Worm (Caenorhabditis elegans) whole organism, young adult: ENCODE results near the gene F57B9.1.

Experiments
- B0035.1 ChIP-seq: sonication (generic microtip); optimal IDR thresholded peaks from 2 replicates; lab custom pipeline; 2016; ENCODE audit warnings: missing genetic modification characterization, mild to moderate bottlenecking, missing compliant biosample characterization, missing genotype, missing genetic modification reagents
- B0261.1 ChIP-seq: sonication (generic microtip); optimal IDR thresholded peaks from 2 replicates; lab custom pipeline; 2016; ENCODE audit warnings: mild to moderate bottlenecking, missing genetic modification characterization, moderate library complexity, missing compliant biosample characterization
- C06A6.2 ChIP-seq: fragments of 200-800 bp; sonication (Bioruptor generic); conservative IDR thresholded peaks from 2 replicates; pipeline ENCODE4 v1.3.6; 2022; ENCODE audit warnings: missing genetic modification characterization, missing compliant biosample characterization
- D2030.7 ChIP-seq: fragments of 200-800 bp; sonication (Bioruptor generic); IDR thresholded peaks from 2 replicates; pipeline ENCODE4 v1.3.6; 2022; ENCODE audit warnings: missing genetic modification reagents, missing genetic modification characterization, missing compliant biosample characterization
- F22D6.2 ChIP-seq: sonication (generic microtip); optimal IDR thresholded peaks from 2 replicates; lab custom pipeline; 2016; ENCODE audit warnings: mild to moderate bottlenecking, missing genetic modification characterization, missing compliant biosample characterization
- F33H1.4 ChIP-seq: fragments of 200-800 bp; sonication (Bioruptor generic); IDR thresholded peaks from 2 replicates; pipeline ENCODE4 v1.3.6; 2022; ENCODE audit warnings: missing genetic modification reagents, missing genetic modification characterization, missing compliant biosample characterization
- F39B2.1 ChIP-seq: fragments of 200-800 bp; sonication (Bioruptor generic); IDR thresholded peaks from 2 replicates; pipeline ENCODE4 v1.3.6; 2022; ENCODE audit warnings: missing genetic modification reagents, missing genetic modification characterization, missing compliant biosample characterization
- F49E8.2 ChIP-seq: sonication (generic microtip); optimal IDR thresholded peaks from 3 replicates; lab custom pipeline; 2017; ENCODE audit warnings: missing genetic modification characterization, mild to moderate bottlenecking, missing compliant biosample characterization, antibody characterized with exemption, moderate library complexity; ENCODE audit not compliant: insufficient read depth
- F52B5.7 ChIP-seq: sonication (generic microtip); optimal IDR thresholded peaks from 2 replicates; lab custom pipeline; 2016; ENCODE audit warnings: mild to moderate bottlenecking, missing genetic modification characterization, missing compliant biosample characterization
- F55B11.4 ChIP-seq: sonication (generic microtip); optimal IDR thresholded peaks from 2 replicates; lab custom pipeline; 2016; ENCODE audit warnings: missing compliant biosample characterization, missing genetic modification characterization, borderline replicate concordance; ENCODE audit not compliant: insufficient read depth
- F57C9.4 ChIP-seq: sonication (generic microtip); optimal IDR thresholded peaks from 2 replicates; lab custom pipeline; 2017; ENCODE audit warnings: mild to moderate bottlenecking, missing genetic modification characterization, missing compliant biosample characterization
- Y53G8AR.9 ChIP-seq: fragments of 200-800 bp; sonication (Bioruptor generic); conservative IDR thresholded peaks from 2 replicates; pipeline ENCODE4 v1.3.6; 2022; ENCODE audit warnings: missing genetic modification reagents, missing genetic modification characterization, missing compliant biosample characterization
- Y79H2A.3 ChIP-seq: fragments of 200-800 bp; sonication (Bioruptor generic); conservative IDR thresholded peaks from 2 replicates; pipeline ENCODE4 v1.3.6; 2022; ENCODE audit warnings: missing genetic modification reagents, missing genetic modification characterization, missing compliant biosample characterization
- Y95B8A.8 ChIP-seq: fragments of 200-800 bp; sonication (Bioruptor generic); IDR thresholded peaks from 2 replicates; pipeline ENCODE4 v1.3.6; 2022; ENCODE audit warnings: missing genetic modification reagents, missing genetic modification characterization, missing compliant biosample characterization
- atf-7 ChIP-seq: sonication (generic microtip); optimal IDR thresholded peaks from 2 replicates; lab custom pipeline; 2017; ENCODE audit warnings: mild to moderate bottlenecking, missing genetic modification characterization, missing compliant biosample characterization
- attf-3 ChIP-seq: fragments of 200-800 bp; sonication (Bioruptor generic); conservative IDR thresholded peaks from 2 replicates; pipeline ENCODE4 v1.3.6; 2022; ENCODE audit warnings: missing genetic modification reagents, missing genetic modification characterization, missing compliant biosample characterization
- cebp-2 ChIP-seq: fragments of 200-800 bp; sonication (Bioruptor generic); IDR thresholded peaks from 2 replicates; pipeline ENCODE4 v1.3.6; 2022; ENCODE audit warnings: missing genetic modification characterization, missing compliant biosample characterization
- ceh-58 ChIP-seq: fragments of 200-800 bp; sonication (Bioruptor generic); IDR thresholded peaks from 2 replicates; pipeline ENCODE4 v1.3.6; 2022; ENCODE audit warnings: missing genetic modification characterization, missing compliant biosample characterization
- ceh-79 ChIP-seq: sonication (generic microtip); optimal IDR thresholded peaks from 2 replicates; lab custom pipeline; 2017; ENCODE audit warnings: mild to moderate bottlenecking, missing genetic modification characterization, missing compliant biosample characterization
- chd-7 ChIP-seq: sonication (generic microtip); optimal IDR thresholded peaks from 2 replicates; lab custom pipeline; 2016; ENCODE audit warnings: mild to moderate bottlenecking, missing genetic modification characterization, moderate library complexity, missing compliant biosample characterization
- dox-1 ChIP-seq: fragments of 200-800 bp; sonication (Bioruptor generic); IDR thresholded peaks from 2 replicates; pipeline ENCODE4 v1.3.6; 2022; ENCODE audit warnings: missing genetic modification reagents, missing genetic modification characterization, missing compliant biosample characterization
- efl-1 ChIP-seq: fragments of 150-350 bp; optimal IDR thresholded peaks from 2 replicates; lab custom pipeline; 2014; ENCODE audit warnings: missing biosample characterization, missing genetic modification reagents, missing genetic modification characterization
- egl-18 ChIP-seq: fragments of 200-800 bp; sonication (Bioruptor generic); IDR thresholded peaks from 2 replicates; pipeline ENCODE4 v1.3.6; 2022; ENCODE audit warnings: missing genetic modification reagents, missing genetic modification characterization, missing compliant biosample characterization
- egl-44 ChIP-seq: fragments of 200-800 bp; sonication (Bioruptor generic); IDR thresholded peaks from 2 replicates; pipeline ENCODE4 v1.3.6; 2022; ENCODE audit warnings: missing genetic modification reagents, missing genetic modification characterization, missing compliant biosample characterization
- ets-4 ChIP-seq: fragments of 200-800 bp; sonication (Bioruptor generic); optimal IDR thresholded peaks from 2 replicates; lab custom pipeline; 2018; ENCODE audit warnings: mild to moderate bottlenecking, missing genetic modification characterization, missing compliant biosample characterization
- hlh-12 ChIP-seq: sonication (generic microtip); optimal IDR thresholded peaks from 2 replicates; lab custom pipeline; 2016; ENCODE audit warnings: missing genetic modification characterization, missing compliant biosample characterization
- hmg-1.2 ChIP-seq: fragments of 200-800 bp; sonication (Bioruptor generic); IDR thresholded peaks from 2 replicates; pipeline ENCODE4 v1.3.6; 2022; ENCODE audit warnings: missing genetic modification reagents, missing genetic modification characterization, missing compliant biosample characterization
- hmg-20 ChIP-seq: fragments of 200-800 bp; sonication (Bioruptor generic); IDR thresholded peaks from 2 replicates; pipeline ENCODE4 v1.3.6; 2022; ENCODE audit warnings: missing genetic modification reagents, missing genetic modification characterization, missing compliant biosample characterization
- hsf-1 ChIP-seq: fragments of 200-800 bp; sonication (Bioruptor generic); IDR thresholded peaks from 2 replicates; pipeline ENCODE4 v1.3.6; 2022; ENCODE audit warnings: missing genetic modification reagents, missing genetic modification characterization, missing compliant biosample characterization
- lag-1 ChIP-seq: fragments of 200-800 bp; sonication (Bioruptor generic); IDR thresholded peaks from 2 replicates; pipeline ENCODE4 v1.3.6; 2022; ENCODE audit warnings: missing genetic modification reagents, missing genetic modification characterization, missing compliant biosample characterization
- lin-35 ChIP-seq, 3 experiments: fragments of 150-350 bp in 2 of 3; sonication (generic microtip) in 1 of 3; optimal IDR thresholded peaks; 2 replicates each; lab custom pipeline; 2014 to 2018; ENCODE audit warnings: missing biosample characterization in 3 of 3, missing genetic modification characterization in 3 of 3, missing genetic modification reagents in 3 of 3
- lin-40 ChIP-seq: sonication (generic microtip); optimal IDR thresholded peaks from 2 replicates; lab custom pipeline; 2016; ENCODE audit warnings: missing genetic modification characterization, mild to moderate bottlenecking, missing compliant biosample characterization, missing genotype, missing genetic modification reagents
- lin-54 ChIP-seq: fragments of 200-800 bp; sonication (Bioruptor generic); optimal IDR thresholded peaks from 2 replicates; lab custom pipeline; 2018; ENCODE audit warnings: mild to moderate bottlenecking, missing genetic modification characterization, missing compliant biosample characterization
- lsl-1 ChIP-seq: fragments of 200-800 bp; sonication (Bioruptor generic); optimal IDR thresholded peaks from 2 replicates; lab custom pipeline; 2018; ENCODE audit warnings: mild to moderate bottlenecking, missing genetic modification characterization, moderate library complexity, missing compliant biosample characterization
- lsy-27 ChIP-seq: sonication (generic microtip); optimal IDR thresholded peaks from 2 replicates; lab custom pipeline; 2017; ENCODE audit warnings: missing genetic modification characterization, mild to moderate bottlenecking, missing compliant biosample characterization, antibody characterized with exemption, missing genotype, borderline replicate concordance; ENCODE audit not compliant: insufficient read depth
- mcd-1 ChIP-seq: fragments of 200-800 bp; sonication (Bioruptor generic); IDR thresholded peaks from 2 replicates; pipeline ENCODE4 v1.3.6; 2022; ENCODE audit warnings: missing genetic modification reagents, missing genetic modification characterization, missing compliant biosample characterization
- mel-28 ChIP-seq: sonication (generic microtip); optimal IDR thresholded peaks from 2 replicates; lab custom pipeline; 2016; ENCODE audit warnings: borderline replicate concordance, mild to moderate bottlenecking, missing genetic modification characterization, missing compliant biosample characterization
- nfya-2 ChIP-seq: fragments of 200-800 bp; sonication (Bioruptor generic); IDR thresholded peaks from 2 replicates; pipeline ENCODE4 v1.3.6; 2022; ENCODE audit warnings: missing genetic modification reagents, missing genetic modification characterization, missing compliant biosample characterization
- nhr-179 ChIP-seq: sonication (generic microtip); optimal IDR thresholded peaks from 2 replicates; lab custom pipeline; 2016; ENCODE audit warnings: mild to moderate bottlenecking, missing genetic modification characterization, missing compliant biosample characterization
- nhr-80 ChIP-seq: sonication (generic microtip); optimal IDR thresholded peaks from 2 replicates; lab custom pipeline; 2016; ENCODE audit warnings: missing genetic modification characterization, missing compliant biosample characterization
- pbrm-1 ChIP-seq: fragments of 200-800 bp; sonication (Bioruptor generic); IDR thresholded peaks from 2 replicates; pipeline ENCODE4 v1.3.6; 2022; ENCODE audit warnings: missing genetic modification reagents, missing genetic modification characterization, missing compliant biosample characterization
- repo-1 ChIP-seq: sonication (generic microtip); optimal IDR thresholded peaks from 2 replicates; lab custom pipeline; 2017; ENCODE audit warnings: mild to moderate bottlenecking, missing genetic modification characterization, missing compliant biosample characterization
- rpc-1 ChIP-seq, 2 experiments: fragments of 150-350 bp in 1 of 2; sonication (generic microtip) in 1 of 2; optimal IDR thresholded peaks; 2 replicates each; lab custom pipeline; 2014 to 2018; ENCODE audit warnings: missing biosample characterization in 1 of 2, missing genetic modification characterization in 1 of 2, missing genetic modification reagents in 1 of 2, missing genotype in 1 of 2
- sdz-38 ChIP-seq: sonication (generic microtip); optimal IDR thresholded peaks from 2 replicates; lab custom pipeline; 2016; ENCODE audit warnings: missing genotype, missing genetic modification characterization, missing compliant biosample characterization
- tlf-1 ChIP-seq: fragments of 200-800 bp; sonication (Bioruptor generic); optimal IDR thresholded peaks from 2 replicates; lab custom pipeline; 2018; ENCODE audit warnings: mild to moderate bottlenecking, missing genetic modification characterization, missing compliant biosample characterization
- unc-130 ChIP-seq: sonication (generic microtip); optimal IDR thresholded peaks from 2 replicates; lab custom pipeline; 2016; ENCODE audit warnings: missing genetic modification reagents, missing genetic modification characterization, missing compliant biosample characterization
- ztf-26 ChIP-seq: sonication (generic microtip); optimal IDR thresholded peaks from 2 replicates; lab custom pipeline; 2017; ENCODE audit warnings: missing genetic modification characterization, missing compliant biosample characterization
- ztf-3 ChIP-seq: fragments of 200-800 bp; sonication (Bioruptor generic); optimal IDR thresholded peaks from 2 replicates; lab custom pipeline; 2018; ENCODE audit warnings: mild to moderate bottlenecking, missing genetic modification characterization, missing compliant biosample characterization

F57B9.1 gene

ce11 chrIII:6971662-6972284 lies 9.9 kb downstream of the F57B9.1 start, which contains the start of the genes eef-1A.1 and rfc-4 (continued):
- peak; percentile 60 for TF ChIP-seq lsy-27 (tag; lab: Kevin White, UChicago)
- TF ChIP-seq hlh-12 (tag; lab: Kevin White, UChicago) = no peak
- peak; percentile 55 for TF ChIP-seq F22D6.2 (tag; lab: Kevin White, UChicago)
- no peak for TF ChIP-seq egl-18 (GFP tag; lab: Robert Waterston, UW)
- TF ChIP-seq ets-4 (GFP tag; lab: Kevin White, UChicago) = no peak
- TF ChIP-seq chd-7 (tag; lab: Kevin White, UChicago) = peak; percentile 75
- no peak for TF ChIP-seq F57C9.4 (tag; lab: Kevin White, UChicago)
- peak; percentile 84 for TF ChIP-seq D2030.7 (GFP tag; lab: Robert Waterston, UW)
- TF ChIP-seq nhr-80 (tag; lab: Kevin White, UChicago) = peak; percentile 79
- TF ChIP-seq B0261.1 (tag; lab: Kevin White, UChicago) = peak; percentile 15
- TF ChIP-seq egl-44 (GFP tag; lab: Robert Waterston, UW) = 0 out of 2 replicates have a peak, but pooled peaks have one; percentile 43
- no peak for TF ChIP-seq Y79H2A.3
- TF ChIP-seq attf-3 (GFP tag; lab: Robert Waterston, UW) = peak; percentile 91
- TF ChIP-seq lin-54 = peak; percentile 98
- TF ChIP-seq hmg-20 = no peak
- TF ChIP-seq repo-1 = peak; percentile 48
- TF ChIP-seq rpc-1 (optimal IDR thresholded peaks at IDR 0.05; lab: Kevin White, UChicago) = peak; percentile 16
- no peak for TF ChIP-seq rpc-1 (tag; optimal IDR thresholded peaks at IDR 0.05; lab: Kevin White, UChicago)
- no peak for TF ChIP-seq lag-1 (GFP tag; lab: Robert Waterston, UW)
- TF ChIP-seq lsl-1 (GFP tag; lab: Kevin White, UChicago) = peak; percentile 90
- TF ChIP-seq F52B5.7 (tag; lab: Kevin White, UChicago) = no peak
- peak; percentile 94 for TF ChIP-seq tlf-1 (GFP tag; lab: Kevin White, UChicago)
- TF ChIP-seq cebp-2 (GFP tag; lab: Robert Waterston, UW) = no peak
- TF ChIP-seq unc-130 (GFP tag; lab: Kevin White, UChicago) = peak; percentile 67
- peak; percentile 82 for TF ChIP-seq ztf-26 (tag; lab: Kevin White, UChicago)
- no peak for TF ChIP-seq F55B11.4 (tag; lab: Kevin White, UChicago)
- TF ChIP-seq atf-7 (tag; lab: Kevin White, UChicago) = peak; percentile 57
- peak; percentile 89 for TF ChIP-seq F49E8.2
- no peak for TF ChIP-seq sdz-38 (tag; lab: Kevin White, UChicago)
- TF ChIP-seq mel-28 (tag; lab: Kevin White, UChicago) = no peak
- TF ChIP-seq Y53G8AR.9 (GFP tag; lab: Robert Waterston, UW) = peak; percentile 81
- peak; percentile 89 for TF ChIP-seq lin-40 (tag; lab: Kevin White, UChicago)
- peak; percentile 91 for TF ChIP-seq mcd-1 (GFP tag; lab: Robert Waterston, UW)
- peak; percentile 64 to 95 (median 73) for TF ChIP-seq lin-35 (GFP tag; optimal IDR thresholded peaks at IDR 0.05; lab: Kevin White, UChicago)
- peak; percentile 93 for TF ChIP-seq pbrm-1
- TF ChIP-seq C06A6.2 (GFP tag; lab: Robert Waterston, UW) = peak; percentile 72
- no peak for TF ChIP-seq ceh-58
- TF ChIP-seq nfya-2 (GFP tag; lab: Robert Waterston, UW) = no peak
- TF ChIP-seq ztf-3 (GFP tag; lab: Kevin White, UChicago) = no peak
- no peak for TF ChIP-seq nhr-179 (tag; lab: Kevin White, UChicago)
- TF ChIP-seq F33H1.4 = peak; percentile 99
- no peak for TF ChIP-seq ceh-79 (tag; lab: Kevin White, UChicago)
- peak; percentile 68 for TF ChIP-seq hsf-1 (GFP tag; lab: Robert Waterston, UW)
- peak; percentile 89 for TF ChIP-seq efl-1 (GFP tag; lab: Kevin White, UChicago)
- peak; percentile 49; the same call in 1 of the 2 replicates for TF ChIP-seq F39B2.1 (GFP tag; lab: Robert Waterston, UW)
- peak; percentile 70; the same call in 1 of the 2 replicates for TF ChIP-seq Y95B8A.8 (GFP tag; lab: Robert Waterston, UW)
- peak; percentile 93 for TF ChIP-seq dox-1 (GFP tag; lab: Robert Waterston, UW)
- peak; percentile 52 for TF ChIP-seq B0035.1 (tag; lab: Kevin White, UChicago)
- TF ChIP-seq hmg-1.2 (GFP tag; lab: Robert Waterston, UW) = peak; percentile 76
